Fruit fly (Drosophila melanogaster): ENCODE measurements around the gene Arp5.
A peak's percentile ranks its signal among the peaks of the same experiment; 100 is the strongest.

The Arp5 gene

dm6 chr3R:18168398-18168797 is 16.9 kb upstream of the Arp5 start (continued):
- TF ChIP-seq HmgZ (tag; optimal IDR thresholded peaks at IDR 0.05), result peak; percentile 14
- TF ChIP-seq CG15479 (GFP tag; optimal IDR thresholded peaks at IDR 0.05), result no peak
- TF ChIP-seq corto (GFP tag; optimal IDR thresholded peaks at IDR 0.05), result no peak
- no peak for TF ChIP-seq inv (GFP tag; IDR thresholded peaks at IDR 0.05; ENCODE audit: partially characterized antibody)
- no peak for TF ChIP-seq slp2 (GFP tag; optimal IDR thresholded peaks at IDR 0.05)
- TF ChIP-seq nau (GFP tag; optimal IDR thresholded peaks at IDR 0.05), result no peak
- TF ChIP-seq pzg (GFP tag; optimal IDR thresholded peaks at IDR 0.05), result peak; percentile 28
- TF ChIP-seq CG17328 (GFP tag; IDR thresholded peaks at IDR 0.05), result no peak
- no peak for TF ChIP-seq CG10565 (GFP tag; optimal IDR thresholded peaks at IDR 0.05)
- peak; percentile 43 for TF ChIP-seq hbn (GFP tag; IDR thresholded peaks at IDR 0.05; ENCODE audit: partially characterized antibody)
- TF ChIP-seq D19A (tag; optimal IDR thresholded peaks at IDR 0.05), result no peak
- TF ChIP-seq bcd (GFP tag; optimal IDR thresholded peaks at IDR 0.05), result no peak
- TF ChIP-seq CG3163 (GFP tag; optimal IDR thresholded peaks at IDR 0.05), result no peak
- TF ChIP-seq unpg (GFP tag; optimal IDR thresholded peaks at IDR 0.05), result peak; percentile 29
- no peak for TF ChIP-seq YL-1 (GFP tag; optimal IDR thresholded peaks at IDR 0.05)
- no peak for TF ChIP-seq Hmx (GFP tag; optimal IDR thresholded peaks at IDR 0.05)
- TF ChIP-seq CG15011 (GFP tag; optimal IDR thresholded peaks at IDR 0.05), result no peak
- TF ChIP-seq CG33213 (GFP tag; optimal IDR thresholded peaks at IDR 0.05), result no peak
- TF ChIP-seq CG4328 (GFP tag; optimal IDR thresholded peaks at IDR 0.05), result peak; percentile 36
- TF ChIP-seq B-H1 (GFP tag; IDR thresholded peaks at IDR 0.05), result no peak; the same call in 2 of the 3 replicates
- no peak for TF ChIP-seq sug (tag; optimal IDR thresholded peaks at IDR 0.05)
- no peak for TF ChIP-seq CG7928 (GFP tag; optimal IDR thresholded peaks at IDR 0.05)
- TF ChIP-seq sisA (GFP tag; IDR thresholded peaks at IDR 0.05), result no peak
- TF ChIP-seq Vsx1 (GFP tag; optimal IDR thresholded peaks at IDR 0.05), result no peak
- peak; percentile 25; the same call in 1 of the 2 replicates for TF ChIP-seq MBD-R2 (GFP tag; IDR thresholded peaks at IDR 0.05)
- TF ChIP-seq zen (tag; optimal IDR thresholded peaks at IDR 0.05), result no peak
- TF ChIP-seq sim (GFP tag; IDR thresholded peaks at IDR 0.05), result no peak
- no peak for TF ChIP-seq Lim3 (GFP tag; IDR thresholded peaks at IDR 0.05)
- peak in 1 of 2 experiments; percentile 49 for TF ChIP-seq Hr51 (GFP tag; optimal IDR thresholded peaks at IDR 0.05)
- no peak for TF ChIP-seq ara (GFP tag; IDR thresholded peaks at IDR 0.05)
- no peak for TF ChIP-seq CG8388 (GFP tag; optimal IDR thresholded peaks at IDR 0.05)
- TF ChIP-seq zen2 (GFP tag; IDR thresholded peaks at IDR 0.05; ENCODE audit: partially characterized antibody), result peak; percentile 25; the same call in 1 of the 3 replicates
- no peak for TF ChIP-seq CG8765 (GFP tag; IDR thresholded peaks at IDR 0.05)
- TF ChIP-seq dati (GFP tag; IDR thresholded peaks at IDR 0.05), result no peak
- no peak for TF ChIP-seq vnd (GFP tag; IDR thresholded peaks at IDR 0.05; ENCODE audit: partially characterized antibody)
- TF ChIP-seq chm (GFP tag; IDR thresholded peaks at IDR 0.05), result no peak
- TF ChIP-seq CG9727 (GFP tag; optimal IDR thresholded peaks at IDR 0.05), result no peak
- no peak for TF ChIP-seq az2 (GFP tag; optimal IDR thresholded peaks at IDR 0.05)
- peak; percentile 55 for TF ChIP-seq B-H2 (GFP tag; optimal IDR thresholded peaks at IDR 0.05)
- no peak for TF ChIP-seq CG7963 (GFP tag; IDR thresholded peaks at IDR 0.05; ENCODE audit: partially characterized antibody)
- peak; percentile 1 for TF ChIP-seq gfzf (GFP tag; optimal IDR thresholded peaks at IDR 0.05)
- 0 out of 2 replicates have a peak, but pooled peaks have one; percentile 38 for TF ChIP-seq CG3847 (GFP tag; IDR thresholded peaks at IDR 0.05)
- TF ChIP-seq ttk (GFP tag; IDR thresholded peaks at IDR 0.05), result no peak
- no peak for TF ChIP-seq zfh1 (GFP tag; IDR thresholded peaks at IDR 0.05)
- TF ChIP-seq Xrp1 (GFP tag; IDR thresholded peaks at IDR 0.05), result peak; percentile 34; the same call in 1 of the 2 replicates
- no peak for TF ChIP-seq CG17912 (GFP tag; optimal IDR thresholded peaks at IDR 0.05)
- TF ChIP-seq Lpt (GFP tag; optimal IDR thresholded peaks at IDR 0.05), result no peak
- TF ChIP-seq CG3995 (GFP tag; optimal IDR thresholded peaks at IDR 0.05), result peak; percentile 44
- no peak for TF ChIP-seq HLHmδ (GFP tag; optimal IDR thresholded peaks at IDR 0.05)
- TF ChIP-seq sima (GFP tag; optimal IDR thresholded peaks at IDR 0.05), result no peak
- TF ChIP-seq pho (GFP tag; optimal IDR thresholded peaks at IDR 0.05), result peak; percentile 1
